Fruit fly (Drosophila melanogaster) S2 (cell line): ENCODE data around the gene Hsc70-3.

ENCODE experiments used
- CG8478 ChIP-seq: fragments of >200 bp; optimal IDR thresholded peaks from 2 replicates; lab custom pipeline; 2018
- CTCF ChIP-seq, 2 experiments: fragments of >200 bp; optimal IDR thresholded peaks; 2 replicates each; lab custom pipeline; 2018

dm6 chrX:11805066-11805766, 1.7 kb downstream of the Hsc70-3 start:
- TF ChIP-seq CG8478 (lab: Kevin White, UChicago) (no peak), CTCF (optimal IDR thresholded peaks at IDR 0.05; lab: Kevin White, UChicago) (no peak)
